Fruit fly (Drosophila melanogaster) whole organism, embryonic: ENCODE results near the gene CG42758.

ENCODE experiments used
- CG17359 ChIP-seq: fragments of 200-800 bp; sonication (Bioruptor generic); optimal IDR thresholded peaks from 3 replicates; lab custom pipeline; 2018; ENCODE audit warnings: missing biosample characterization, mild to moderate bottlenecking, missing genetic modification characterization, moderate library complexity
- CG7987 ChIP-seq: fragments of 200-800 bp; sonication (Bioruptor generic); optimal IDR thresholded peaks from 2 replicates; lab custom pipeline; 2018; ENCODE audit warnings: missing biosample characterization, mild to moderate bottlenecking, missing genetic modification characterization, moderate library complexity
- eve ChIP-seq, 2 experiments: fragments of >200 bp; optimal IDR thresholded peaks; 2 replicates each; lab custom pipeline; 2017; ENCODE audit warnings: missing biosample characterization in 2 of 2, missing genetic modification characterization in 2 of 2

DNA sequence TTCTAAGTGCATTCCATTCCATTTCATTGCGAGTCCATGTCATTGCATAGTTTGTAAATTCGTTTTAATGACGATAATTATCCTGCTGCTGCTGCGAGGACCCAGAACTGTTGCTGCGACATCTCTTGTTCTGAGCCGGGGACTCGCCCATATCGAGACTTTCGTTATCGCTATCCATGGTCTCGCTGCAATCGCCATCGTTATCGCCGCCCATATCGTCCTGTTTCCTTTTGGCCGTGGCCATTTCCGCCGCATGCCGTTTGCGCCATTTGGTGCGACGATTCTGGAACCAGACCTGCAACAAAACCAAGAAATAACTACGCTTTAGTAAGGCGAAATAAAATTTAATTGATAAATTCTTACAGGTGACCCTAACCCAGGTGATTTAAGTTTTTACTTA, 16.6 kb downstream of the CG42758 start:
- TF ChIP-seq eve (GFP tag; optimal IDR thresholded peaks at IDR 0.05; lab: Kevin White, UChicago) (no peak), CG17359 (tag; lab: Kevin White, UChicago) (no peak), CG7987 (GFP tag; lab: Kevin White, UChicago) (no peak)
